Worm (Caenorhabditis elegans): ENCODE data around the gene Y39B6A.30.

The Y39B6A.30 gene

ce11 chrV:18990238-18990901 is 24.0 kb upstream of the Y39B6A.30 start, which contains the start of the genes reps-1 and Y39B6A.37 (continued):
- TF ChIP-seq rnt-1 (tag; optimal IDR thresholded peaks at IDR 0.05) (peak; percentile 90), nhr-11 (tag; optimal IDR thresholded peaks at IDR 0.05) (peak; percentile 42), C34B4.2 (tag; optimal IDR thresholded peaks at IDR 0.05) (no peak), ceh-63 (GFP tag; optimal IDR thresholded peaks at IDR 0.05) (no peak), elt-3 (tag; optimal IDR thresholded peaks at IDR 0.05) (peak in 1 of 6 experiments; percentile 9), sptf-1 (tag; optimal IDR thresholded peaks at IDR 0.05) (no peak), efl-3 (GFP tag; optimal IDR thresholded peaks at IDR 0.05) (no peak), fkh-10 (GFP tag; optimal IDR thresholded peaks at IDR 0.05) (no peak), zag-1 (tag; optimal IDR thresholded peaks at IDR 0.05) (no peak), mab-9 (GFP tag; IDR thresholded peaks at IDR 0.05) (peak; percentile 79), ama-1 (optimal IDR thresholded peaks at IDR 0.05) (no peak), lin-13 (GFP tag; optimal IDR thresholded peaks at IDR 0.05) (peak; percentile 73), fos-1 (tag; optimal IDR thresholded peaks at IDR 0.05) (no peak), dpl-1 (GFP tag; optimal IDR thresholded peaks at IDR 0.05) (peak; percentile 72 to 82 (median 78)), nhr-90 (tag; optimal IDR thresholded peaks at IDR 0.05; ENCODE audit: poor library complexity) (peak; percentile 78), tbx-2 (tag; optimal IDR thresholded peaks at IDR 0.05) (peak; percentile 80), ztf-4 (tag; optimal IDR thresholded peaks at IDR 0.05) (peak; percentile 24), lin-39 (tag; optimal IDR thresholded peaks at IDR 0.05) (peak; percentile 57), zip-4 (GFP tag; optimal IDR thresholded peaks at IDR 0.05) (no peak), hlh-17 (GFP tag; optimal IDR thresholded peaks at IDR 0.05; ENCODE audit: borderline replicate concordance) (no peak), nhr-77 (tag; optimal IDR thresholded peaks at IDR 0.05) (peak; percentile 16), unc-86 (tag; optimal IDR thresholded peaks at IDR 0.05) (peak; percentile 67), fkh-8 (tag; optimal IDR thresholded peaks at IDR 0.05) (peak; percentile 52), irx-1 (tag; optimal IDR thresholded peaks at IDR 0.05) (peak; percentile 72), F16B12.6 (tag; optimal IDR thresholded peaks at IDR 0.05) (peak; percentile 39), nhr-12 (tag; optimal IDR thresholded peaks at IDR 0.05) (no peak), ces-1 (GFP tag; optimal IDR thresholded peaks at IDR 0.05) (no peak), lsy-2 (tag; optimal IDR thresholded peaks at IDR 0.05) (peak; percentile 76 to 79), lin-35 (GFP tag; optimal IDR thresholded peaks at IDR 0.05) (peak; percentile 74 to 85), ceh-90 (tag; optimal IDR thresholded peaks at IDR 0.05) (peak; percentile 57), nhr-19 (GFP tag; conservative IDR thresholded peaks at IDR 0.05) (peak; percentile 93), ceh-8 (GFP tag; optimal IDR thresholded peaks at IDR 0.05) (peak; percentile 55), egl-13 (tag; optimal IDR thresholded peaks at IDR 0.05) (peak; percentile 49), nhr-71 (tag; optimal IDR thresholded peaks at IDR 0.05) (peak; percentile 86), nhr-47 (tag; optimal IDR thresholded peaks at IDR 0.05) (peak; percentile 89), isw-1 (GFP tag; IDR thresholded peaks at IDR 0.05) (peak; percentile 69), ceh-82 (tag; optimal IDR thresholded peaks at IDR 0.05) (peak; percentile 75 to 90 (median 89)), mdl-1 (tag; optimal IDR thresholded peaks at IDR 0.05) (peak in 1 of 2 experiments; percentile 31), vab-15 (tag; optimal IDR thresholded peaks at IDR 0.05) (no peak), lir-3 (tag; optimal IDR thresholded peaks at IDR 0.05; ENCODE audit: poor library complexity) (no peak), snu-23 (GFP tag; optimal IDR thresholded peaks at IDR 0.05) (peak; percentile 85), mef-2 (tag; optimal IDR thresholded peaks at IDR 0.05) (no peak), nhr-84 (tag; optimal IDR thresholded peaks at IDR 0.05) (no peak), sox-4 (tag; optimal IDR thresholded peaks at IDR 0.05) (peak; percentile 56), aha-1 (tag; optimal IDR thresholded peaks at IDR 0.05) (no peak), C04F5.9 (tag; optimal IDR thresholded peaks at IDR 0.05) (peak; percentile 44), alr-1 (tag; optimal IDR thresholded peaks at IDR 0.05; ENCODE audit: borderline replicate concordance) (no peak)
